Worm (Caenorhabditis elegans): ENCODE measurements around the gene W08E12.4.
"Not testable (repeated sequence)": the region's sequence is repeated elsewhere in the genome, so short reads cannot be mapped to it uniquely, and the experiment has no call there.

The W08E12.4 gene

DNA sequence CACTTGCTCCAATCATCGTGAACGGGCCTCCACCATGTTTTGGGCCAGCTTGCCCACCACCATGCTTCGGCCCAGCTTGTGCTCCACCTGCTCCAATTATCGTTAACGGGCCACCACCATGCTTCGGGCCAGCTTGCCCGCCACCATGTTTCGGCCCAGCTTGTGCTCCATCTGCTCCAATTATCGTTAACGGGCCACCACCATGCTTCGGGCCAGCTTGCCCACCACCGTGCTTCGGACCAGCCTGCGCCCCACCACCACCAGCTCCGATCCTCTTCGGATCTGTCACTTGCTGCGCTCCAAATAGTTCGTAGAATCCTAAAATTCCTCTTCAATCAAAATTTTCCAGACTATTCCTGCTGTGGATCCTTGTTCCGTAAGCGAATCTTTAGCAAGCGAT is 2.9 kb upstream of the W08E12.4 start:
- TF ChIP-seq ztf-23 (GFP tag; IDR thresholded peaks at IDR 0.05) (no peak), tab-1 (GFP tag; IDR thresholded peaks at IDR 0.05) (no peak), ref-1 (GFP tag; conservative IDR thresholded peaks at IDR 0.05) (no peak), med-1 (GFP tag; optimal IDR thresholded peaks at IDR 0.05; ENCODE audit: insufficient read depth) (no peak), ztf-29 (GFP tag; IDR thresholded peaks at IDR 0.05) (no peak), cog-1 (tag; optimal IDR thresholded peaks at IDR 0.05) (no peak), T22C8.4 (GFP tag; IDR thresholded peaks at IDR 0.05) (no peak), klf-2 (GFP tag; conservative IDR thresholded peaks at IDR 0.05) (no peak), flt-1 (GFP tag; IDR thresholded peaks at IDR 0.05) (no peak)

DNA sequence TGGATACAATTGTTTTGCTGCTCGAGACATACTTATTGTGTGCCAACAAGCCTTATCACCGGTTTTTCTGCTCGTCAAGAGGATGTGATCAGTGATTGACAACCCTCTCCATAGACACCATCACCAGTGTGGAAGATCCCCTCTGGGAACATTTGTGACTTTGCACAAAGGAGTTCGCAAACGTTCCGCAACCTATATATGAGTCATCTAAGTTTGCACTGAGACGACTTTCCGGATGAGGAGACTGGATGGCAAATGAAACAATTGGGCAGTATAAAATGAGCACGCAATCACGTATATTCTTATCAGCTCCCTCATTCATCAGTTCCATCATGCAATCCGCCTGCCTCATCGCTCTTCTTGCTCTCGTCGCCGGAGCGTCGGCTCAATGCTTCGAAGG is 1.7 kb upstream of the W08E12.4 start, which contains the start of gene W08E12.5:
W08E12.5 (plus strand) TSS at position 301 of the 400 bp plus-strand sequence.
- TF ChIP-seq cog-1 (tag; optimal IDR thresholded peaks at IDR 0.05) (no peak), ztf-23 (GFP tag; IDR thresholded peaks at IDR 0.05) (no peak), ref-1 (GFP tag; conservative IDR thresholded peaks at IDR 0.05) (no peak), T22C8.4 (GFP tag; IDR thresholded peaks at IDR 0.05) (no peak), ztf-29 (GFP tag; IDR thresholded peaks at IDR 0.05) (no peak), flt-1 (GFP tag; IDR thresholded peaks at IDR 0.05) (no peak), klf-2 (GFP tag; conservative IDR thresholded peaks at IDR 0.05) (no peak)

DNA sequence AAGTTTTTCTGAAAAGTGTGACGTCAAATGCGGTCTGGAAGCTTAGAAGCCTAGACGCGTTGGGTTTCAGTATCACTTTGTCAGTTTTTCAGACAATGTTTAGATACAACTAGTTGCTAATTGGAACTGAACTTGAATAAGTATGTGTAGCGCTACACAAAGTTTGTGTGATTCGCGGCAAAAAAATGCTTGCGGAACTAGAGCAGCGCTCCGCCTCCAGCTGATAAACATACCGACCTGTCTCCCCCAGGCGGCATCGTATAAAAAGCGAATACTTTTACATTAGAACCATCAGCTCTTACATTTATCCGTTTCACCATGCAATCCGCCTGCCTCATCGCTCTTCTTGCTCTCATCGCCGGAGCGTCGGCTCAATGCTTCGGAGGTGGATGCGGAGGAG is 1.5 kb downstream of the W08E12.4 start, which contains the start of gene idpp-12:
idpp-12 (plus strand) TSS at position 301 of the 400 bp plus-strand sequence.
- not testable (repeated sequence) for TF ChIP-seq med-1 (GFP tag; optimal IDR thresholded peaks at IDR 0.05; ENCODE audit: insufficient read depth); cog-1 (tag; optimal IDR thresholded peaks at IDR 0.05); ref-1 (GFP tag; conservative IDR thresholded peaks at IDR 0.05)

DNA sequence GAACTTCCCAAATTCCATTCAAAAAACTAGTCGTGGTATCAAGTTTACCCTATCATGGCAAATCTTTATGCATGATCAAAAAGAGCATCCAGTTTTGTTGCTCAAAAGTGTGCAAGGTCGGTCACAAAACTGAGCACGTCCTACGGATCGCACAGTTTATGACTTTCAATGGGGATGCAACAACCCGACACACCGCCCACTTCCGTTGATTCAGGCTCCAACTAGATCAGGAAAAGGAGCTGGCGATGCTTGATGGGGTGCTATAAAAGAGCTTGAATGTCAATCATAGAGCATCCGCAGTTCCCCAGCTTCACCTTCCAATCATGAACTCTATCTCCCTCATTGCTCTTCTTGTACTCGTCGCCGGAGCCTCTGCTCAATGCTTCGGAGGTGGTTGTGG is 3.4 kb downstream of the W08E12.4 start, which contains the start of gene W08E12.2:
W08E12.2 (plus strand) TSS at position 301 of the 400 bp plus-strand sequence.
- TF ChIP-seq med-1 (GFP tag; optimal IDR thresholded peaks at IDR 0.05; ENCODE audit: insufficient read depth) (no peak), klf-2 (GFP tag; conservative IDR thresholded peaks at IDR 0.05) (no peak)

DNA sequence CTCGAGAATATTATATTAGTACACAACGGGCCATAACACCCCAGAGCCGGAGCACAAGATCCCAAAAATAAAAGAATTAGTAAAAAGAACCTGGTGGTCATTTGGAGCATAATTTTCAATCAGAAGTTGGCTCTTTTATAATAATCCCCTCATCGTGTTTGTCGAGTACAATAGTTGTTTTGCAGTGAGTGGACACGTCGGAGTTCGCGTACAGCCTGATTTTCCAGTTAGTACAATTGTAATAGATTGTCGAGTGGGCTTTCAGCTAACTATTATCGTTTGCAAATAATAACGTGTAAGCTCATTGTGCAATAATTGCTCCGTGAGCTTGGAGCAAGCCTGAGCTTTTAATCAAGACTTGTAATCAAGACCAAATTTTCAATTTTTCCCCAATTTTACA is 5.3 kb downstream of the W08E12.4 start, which contains the start of gene W08E12.9:
W08E12.9 (minus strand) TSS at position 101 of the 400 bp plus-strand sequence.
- TF ChIP-seq med-1 (GFP tag; optimal IDR thresholded peaks at IDR 0.05; ENCODE audit: insufficient read depth): no peak
- no peak for TF ChIP-seq T22C8.4 (GFP tag; IDR thresholded peaks at IDR 0.05)
- TF ChIP-seq ref-1 (GFP tag; conservative IDR thresholded peaks at IDR 0.05): no peak
- TF ChIP-seq ztf-29 (GFP tag; IDR thresholded peaks at IDR 0.05): no peak
- no peak for TF ChIP-seq klf-2 (GFP tag; conservative IDR thresholded peaks at IDR 0.05)
- TF ChIP-seq cog-1 (tag; optimal IDR thresholded peaks at IDR 0.05): no peak
- no peak for TF ChIP-seq flt-1 (GFP tag; IDR thresholded peaks at IDR 0.05)
- TF ChIP-seq tab-1 (GFP tag; IDR thresholded peaks at IDR 0.05): no peak
- no peak for TF ChIP-seq ztf-23 (GFP tag; IDR thresholded peaks at IDR 0.05)

DNA sequence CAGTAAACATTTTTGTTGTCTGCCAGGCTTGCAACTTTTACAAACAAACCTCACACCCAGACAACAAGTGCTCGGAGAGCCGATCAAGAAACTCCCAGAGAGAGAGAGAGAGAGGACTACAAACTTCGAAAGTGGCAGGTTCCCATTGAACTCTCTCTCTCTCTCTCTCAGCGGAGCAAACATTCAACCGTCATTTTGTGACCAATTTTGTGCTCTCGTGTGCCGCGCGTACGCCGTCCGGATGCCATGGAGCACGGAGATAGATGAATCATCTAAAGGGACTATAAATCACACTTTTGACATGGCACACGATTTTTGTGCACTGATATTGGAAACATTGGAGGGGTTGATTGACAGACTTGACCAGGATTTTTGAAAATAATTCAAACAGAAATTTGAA is 6.7 kb downstream of the W08E12.4 start:
- TF ChIP-seq flt-1 (GFP tag; IDR thresholded peaks at IDR 0.05) (no peak), med-1 (GFP tag; optimal IDR thresholded peaks at IDR 0.05; ENCODE audit: insufficient read depth) (no peak), ztf-29 (GFP tag; IDR thresholded peaks at IDR 0.05) (no peak), klf-2 (GFP tag; conservative IDR thresholded peaks at IDR 0.05) (no peak), cog-1 (tag; optimal IDR thresholded peaks at IDR 0.05) (no peak), ztf-23 (GFP tag; IDR thresholded peaks at IDR 0.05) (no peak), tab-1 (GFP tag; IDR thresholded peaks at IDR 0.05) (no peak), T22C8.4 (GFP tag; IDR thresholded peaks at IDR 0.05) (no peak), ref-1 (GFP tag; conservative IDR thresholded peaks at IDR 0.05) (no peak)

DNA sequence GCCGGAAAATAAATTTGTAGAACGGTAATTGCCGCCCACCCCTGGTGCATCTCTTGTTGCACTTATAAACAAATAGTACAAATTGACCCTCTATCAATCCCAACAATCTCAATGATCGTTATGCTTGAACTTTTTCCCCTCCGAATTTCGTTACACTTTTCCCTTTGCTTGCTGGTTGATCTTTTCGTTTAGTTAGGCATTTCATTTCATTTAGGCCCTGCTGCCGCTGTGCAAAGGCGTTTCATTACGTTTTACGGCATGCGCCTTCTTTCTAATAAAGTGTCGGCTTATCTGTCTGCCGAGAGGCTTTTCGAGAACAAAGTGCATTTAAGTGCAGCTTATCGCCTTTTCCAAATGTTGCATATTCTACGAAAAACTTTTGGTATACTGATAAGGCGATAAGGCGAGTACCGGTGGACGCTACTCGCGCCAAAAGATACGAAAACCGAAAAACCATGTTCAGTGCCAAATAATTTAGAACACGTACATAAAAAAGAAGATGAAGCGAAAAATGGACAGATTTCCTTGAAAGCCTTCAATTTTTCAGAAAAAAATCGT is 8.6 kb downstream of the W08E12.4 start:
- no peak for TF ChIP-seq T22C8.4 (GFP tag; IDR thresholded peaks at IDR 0.05)
- no peak for TF ChIP-seq tab-1 (GFP tag; IDR thresholded peaks at IDR 0.05)
- TF ChIP-seq ztf-23 (GFP tag; IDR thresholded peaks at IDR 0.05): no peak
- no peak for TF ChIP-seq klf-2 (GFP tag; conservative IDR thresholded peaks at IDR 0.05)

DNA sequence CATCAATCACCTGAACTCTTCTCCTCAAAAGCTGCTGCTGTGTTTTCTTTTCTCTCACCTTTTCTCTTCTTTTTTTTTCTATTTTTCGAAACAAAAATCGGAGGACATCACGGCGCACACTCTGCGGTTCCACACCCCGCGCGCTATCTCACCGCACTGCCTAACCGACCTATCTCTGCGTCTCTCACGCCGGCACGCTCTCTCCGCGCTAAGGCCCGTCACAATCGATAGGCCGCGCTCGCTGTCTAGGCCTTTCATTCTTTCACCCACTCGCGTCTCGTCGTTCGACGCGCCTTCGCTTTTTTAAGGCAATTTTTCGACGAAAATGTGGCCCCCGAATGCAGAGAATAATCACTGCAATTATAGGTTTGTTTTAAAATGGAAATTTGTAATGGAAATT is 9.1 kb downstream of the W08E12.4 start, which contains the start of gene zip-11:
zip-11 (plus strand) TSS at position 34 of the 400 bp plus-strand sequence.
- TF ChIP-seq ztf-23 (GFP tag; IDR thresholded peaks at IDR 0.05): no peak
- TF ChIP-seq tab-1 (GFP tag; IDR thresholded peaks at IDR 0.05): no peak
- peak; percentile 62; the same call in 1 of the 2 replicates for TF ChIP-seq T22C8.4 (GFP tag; IDR thresholded peaks at IDR 0.05)
- no peak for TF ChIP-seq med-1 (GFP tag; optimal IDR thresholded peaks at IDR 0.05; ENCODE audit: insufficient read depth)
- TF ChIP-seq klf-2 (GFP tag; conservative IDR thresholded peaks at IDR 0.05): no peak
- no peak for TF ChIP-seq ref-1 (GFP tag; conservative IDR thresholded peaks at IDR 0.05)
- TF ChIP-seq flt-1 (GFP tag; IDR thresholded peaks at IDR 0.05): no peak

DNA sequence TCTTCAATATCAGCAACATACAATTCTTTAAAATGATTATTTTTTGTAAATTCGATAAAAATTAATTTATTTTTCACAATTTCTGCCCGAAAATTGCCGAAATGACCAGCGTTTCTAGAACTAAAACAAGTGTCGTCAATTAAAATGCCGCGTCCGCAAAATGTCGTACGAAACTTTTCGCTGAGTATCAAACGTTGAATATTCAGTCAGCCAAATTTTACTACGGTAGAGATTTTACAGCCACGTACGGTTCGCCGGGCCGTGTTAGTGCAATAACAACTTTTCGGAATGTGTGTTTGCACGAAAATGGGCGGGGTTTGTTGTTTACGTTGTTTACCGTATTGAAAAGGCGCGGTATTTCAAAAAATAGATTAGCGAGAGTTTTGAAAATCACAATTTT is 11.2 kb downstream of the W08E12.4 start:
- 0 out of 2 replicates have a peak, but pooled peaks have one; percentile 34 for TF ChIP-seq ztf-23 (GFP tag; IDR thresholded peaks at IDR 0.05)

DNA sequence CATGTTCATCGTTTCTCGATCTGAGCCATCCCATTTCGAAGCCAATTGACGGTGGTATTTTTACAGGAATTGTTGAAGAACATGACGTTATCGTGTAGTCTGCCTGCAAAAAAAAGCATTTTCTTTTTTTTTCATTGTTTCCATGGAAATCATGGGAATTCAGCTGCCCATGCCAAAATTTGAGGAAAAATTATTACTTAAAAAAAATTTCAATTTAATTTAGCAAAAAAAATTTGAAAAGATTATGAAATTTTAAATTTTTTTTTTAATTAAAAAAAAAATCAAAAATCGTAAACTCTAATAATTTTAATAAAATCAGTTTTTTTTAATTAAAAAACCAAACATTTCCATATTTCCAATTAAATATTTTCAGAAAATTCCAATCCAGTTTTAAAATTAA is 29.6 kb downstream of the W08E12.4 start, which contains the start of gene F42A6.5:
F42A6.5 (minus strand) TSS at position 101 of the 400 bp plus-strand sequence.
- TF ChIP-seq flt-1, T22C8.4, ztf-29 (GFP tag; IDR thresholded peaks at IDR 0.05): not testable (repeated sequence)

DNA sequence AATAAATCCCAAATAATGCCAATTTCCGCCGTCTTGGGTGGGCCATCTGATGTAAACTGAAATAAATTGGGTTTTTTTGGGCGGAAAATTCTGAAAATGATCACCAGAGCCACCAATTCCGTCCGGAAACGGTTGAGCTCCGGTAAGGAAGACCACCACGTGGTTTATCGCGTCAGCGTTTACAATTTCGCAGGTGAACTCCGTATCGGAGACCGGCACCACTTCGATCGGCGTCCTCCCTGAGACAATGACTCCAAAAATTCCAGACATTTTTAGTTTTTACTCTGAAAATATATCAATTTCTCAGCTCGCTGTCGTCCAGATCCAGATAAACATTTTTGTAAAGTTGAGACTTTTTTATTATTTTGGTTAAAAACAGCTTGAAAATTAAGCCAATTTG is 34.4 kb downstream of the W08E12.4 start, which contains the start of gene F42A6.6:
F42A6.6 (minus strand) TSS at position 289 of the 400 bp plus-strand sequence.
- TF ChIP-seq ztf-23 (GFP tag; IDR thresholded peaks at IDR 0.05) (0 out of 2 replicates have a peak, but pooled peaks have one; percentile 26), med-1 (GFP tag; optimal IDR thresholded peaks at IDR 0.05; ENCODE audit: insufficient read depth) (no peak)

Measured in whole organism, midembryonic.